Fruit fly (Drosophila melanogaster) whole organism, prepupa: ENCODE data around the gene CG1146.

Source experiments
- Blimp-1 ChIP-seq: fragments of 200-800 bp; sonication (Bioruptor generic); optimal IDR thresholded peaks from 3 replicates; lab custom pipeline; 2017; ENCODE audit warnings: missing biosample characterization, missing genetic modification characterization, mild to moderate bottlenecking, moderate library complexity, missing genetic modification reagents
- CG3032 ChIP-seq: fragments of 200-800 bp; optimal IDR thresholded peaks from 2 replicates; lab custom pipeline; 2019; ENCODE audit warnings: missing biosample characterization, mild to moderate bottlenecking, missing genetic modification characterization, moderate library complexity
- CG6792 ChIP-seq: fragments of 200-800 bp; sonication (Bioruptor generic); optimal IDR thresholded peaks from 3 replicates; lab custom pipeline; 2016; ENCODE audit warnings: missing biosample characterization, missing genetic modification characterization
- CG6854 ChIP-seq: fragments of 200-800 bp; sonication (Bioruptor generic); optimal IDR thresholded peaks from 2 replicates; lab custom pipeline; 2017; ENCODE audit warnings: missing biosample characterization, mild to moderate bottlenecking, missing genetic modification characterization
- CG7368 ChIP-seq: fragments of 200-800 bp; sonication (Bioruptor generic); optimal IDR thresholded peaks from 3 replicates; lab custom pipeline; 2016; ENCODE audit warnings: missing biosample characterization, missing genetic modification characterization
- OdsH ChIP-seq: fragments of 200-800 bp; sonication (Bioruptor generic); optimal IDR thresholded peaks from 3 replicates; lab custom pipeline; 2016; ENCODE audit warnings: missing biosample characterization, missing genetic modification characterization

dm6 chr3L:2482941-2483541, 5.6 kb upstream of the CG1146 start:
- TF ChIP-seq CG7368 (GFP tag; lab: Kevin White, UChicago): no peak
- TF ChIP-seq Blimp-1 (GFP tag; lab: Kevin White, UChicago): no peak
- no peak for TF ChIP-seq CG6854
- TF ChIP-seq CG6792 (GFP tag; lab: Kevin White, UChicago): no peak
- TF ChIP-seq CG3032 (tag; lab: Kevin White, UChicago): no peak
- TF ChIP-seq OdsH (GFP tag; lab: Kevin White, UChicago): no peak
